Worm (Caenorhabditis elegans): Measurements from ENCODE around the gene F59E11.2.

The F59E11.2 gene

ce11 chrV:9001175-9001574, at the start of gene F59E11.2:
Gene F59E11.2 (plus strand): TSS chrV:9001475.
- TF ChIP-seq him-1 (tag; optimal IDR thresholded peaks at IDR 0.05), result no peak

- TF ChIP-seq him-1 (tag; optimal IDR thresholded peaks at IDR 0.05) (no peak), W03F9.2 (tag; optimal IDR thresholded peaks at IDR 0.05) (no peak), dao-5 (tag; optimal IDR thresholded peaks at IDR 0.05) (no peak)
Measured at ce11 chrV:8956387-8957095, 44.7 kb upstream of the F59E11.2 start, which contains the start of gene ttc-17. Gene ttc-17 (plus strand): TSS chrV:8957045.

- TF ChIP-seq him-1 (tag; optimal IDR thresholded peaks at IDR 0.05) (no peak), dao-5 (tag; optimal IDR thresholded peaks at IDR 0.05) (no peak), W03F9.2 (tag; optimal IDR thresholded peaks at IDR 0.05) (no peak)
Measured at ce11 chrV:8964055-8964758, 37.1 kb upstream of the F59E11.2 start, which contains the start of gene nhr-44. Gene nhr-44 (minus strand): TSS chrV:8964105.

- TF ChIP-seq dao-5 (tag; optimal IDR thresholded peaks at IDR 0.05) (no peak), him-1 (tag; optimal IDR thresholded peaks at IDR 0.05) (no peak), W03F9.2 (tag; optimal IDR thresholded peaks at IDR 0.05) (no peak)
Measured at ce11 chrV:8966086-8966485, 35.2 kb upstream of the F59E11.2 start, which contains the start of gene nhr-219. Gene nhr-219 (minus strand): TSS chrV:8966186.

- TF ChIP-seq dao-5 (tag; optimal IDR thresholded peaks at IDR 0.05) (no peak), W03F9.2 (tag; optimal IDR thresholded peaks at IDR 0.05) (no peak), him-1 (tag; optimal IDR thresholded peaks at IDR 0.05) (no peak)
Measured at ce11 chrV:8972271-8972670, 29.0 kb upstream of the F59E11.2 start, which contains the start of gene nhr-195. Gene nhr-195 (minus strand): TSS chrV:8972371.

ce11 chrV:8974889-8975422, 26.3 kb upstream of the F59E11.2 start, which contains the start of gene nhr-143:
Gene nhr-143 (minus strand): TSS chrV:8974939.
- TF ChIP-seq dao-5 (tag; optimal IDR thresholded peaks at IDR 0.05) (no peak), him-1 (tag; optimal IDR thresholded peaks at IDR 0.05) (no peak), W03F9.2 (tag; optimal IDR thresholded peaks at IDR 0.05) (no peak)

ce11 chrV:8977895-8978294, 23.4 kb upstream of the F59E11.2 start:
- no peak for TF ChIP-seq W03F9.2 (tag; optimal IDR thresholded peaks at IDR 0.05)
- TF ChIP-seq him-1 (tag; optimal IDR thresholded peaks at IDR 0.05), result no peak
- TF ChIP-seq dao-5 (tag; optimal IDR thresholded peaks at IDR 0.05), result no peak

- TF ChIP-seq dao-5 (tag; optimal IDR thresholded peaks at IDR 0.05) (no peak), him-1 (tag; optimal IDR thresholded peaks at IDR 0.05) (no peak), W03F9.2 (tag; optimal IDR thresholded peaks at IDR 0.05) (no peak)
Measured at ce11 chrV:8980845-8981244, 20.4 kb upstream of the F59E11.2 start, which contains the start of gene str-84. Gene str-84 (minus strand): TSS chrV:8980945.

- TF ChIP-seq W03F9.2 (tag; optimal IDR thresholded peaks at IDR 0.05) (no peak), him-1 (tag; optimal IDR thresholded peaks at IDR 0.05) (no peak), dao-5 (tag; optimal IDR thresholded peaks at IDR 0.05) (no peak)
Measured at ce11 chrV:8983604-8984003, 17.7 kb upstream of the F59E11.2 start, which contains the start of gene str-86. Gene str-86 (minus strand): TSS chrV:8983704.

ce11 chrV:8984783-8985182, 16.5 kb upstream of the F59E11.2 start:
- TF ChIP-seq W03F9.2 (tag; optimal IDR thresholded peaks at IDR 0.05) (no peak), him-1 (tag; optimal IDR thresholded peaks at IDR 0.05) (no peak), dao-5 (tag; optimal IDR thresholded peaks at IDR 0.05) (no peak)

- TF ChIP-seq W03F9.2 (tag; optimal IDR thresholded peaks at IDR 0.05) (no peak), dao-5 (tag; optimal IDR thresholded peaks at IDR 0.05) (no peak), him-1 (tag; optimal IDR thresholded peaks at IDR 0.05) (no peak)
Measured at ce11 chrV:8985740-8986139, 15.5 kb upstream of the F59E11.2 start, which contains the start of gene str-85. Gene str-85 (minus strand): TSS chrV:8985840.

- TF ChIP-seq dao-5 (tag; optimal IDR thresholded peaks at IDR 0.05) (no peak), W03F9.2 (tag; optimal IDR thresholded peaks at IDR 0.05) (no peak), him-1 (tag; optimal IDR thresholded peaks at IDR 0.05) (no peak)
Measured at ce11 chrV:8988104-8988503, 13.2 kb upstream of the F59E11.2 start, which contains the start of gene str-87. Gene str-87 (minus strand): TSS chrV:8988204.

- TF ChIP-seq him-1 (tag; optimal IDR thresholded peaks at IDR 0.05), result no peak
- TF ChIP-seq W03F9.2 (tag; optimal IDR thresholded peaks at IDR 0.05), result no peak
- no peak for TF ChIP-seq dao-5 (tag; optimal IDR thresholded peaks at IDR 0.05)
Measured at ce11 chrV:8990194-8990649, 11.1 kb upstream of the F59E11.2 start, which contains the start of gene F59E11.7. Gene F59E11.7 (plus strand): TSS chrV:8990244.
